Worm (Caenorhabditis elegans) whole organism, L4 larva: ENCODE measurements around the gene ttr-57.

ENCODE experiments used
- F37D6.2 ChIP-seq: sonication (generic microtip); optimal IDR thresholded peaks from 2 replicates; lab custom pipeline; 2016; ENCODE audit warnings: mild to moderate bottlenecking, missing genetic modification characterization, missing compliant biosample characterization
- Y48G9A.11 ChIP-seq: fragments of 200-800 bp; sonication (Bioruptor generic); IDR thresholded peaks from 2 replicates; pipeline ENCODE4 v1.3.6; 2022; ENCODE audit warnings: missing genetic modification reagents, missing genetic modification characterization, missing compliant biosample characterization
- cey-2 ChIP-seq: sonication (generic microtip); optimal IDR thresholded peaks from 3 replicates; lab custom pipeline; 2017; ENCODE audit warnings: missing genetic modification characterization, mild to moderate bottlenecking, missing compliant biosample characterization, antibody characterized with exemption, borderline replicate concordance; ENCODE audit not compliant: insufficient read depth
- egl-27 ChIP-seq: sonication (generic microtip); optimal IDR thresholded peaks from 3 replicates; lab custom pipeline; 2017; ENCODE audit warnings: missing biosample characterization, missing genetic modification reagents, missing genetic modification characterization
- lin-13 ChIP-seq: fragments of 150-350 bp; optimal IDR thresholded peaks from 2 replicates; lab custom pipeline; 2014; ENCODE audit warnings: missing biosample characterization, missing genetic modification reagents, missing genetic modification characterization
- nhr-11 ChIP-seq: fragments of 150-350 bp; optimal IDR thresholded peaks from 2 replicates; lab custom pipeline; 2014; ENCODE audit warnings: missing biosample characterization, missing genetic modification characterization
- nhr-25 ChIP-seq: sonication (generic microtip); optimal IDR thresholded peaks from 2 replicates; lab custom pipeline; 2017; ENCODE audit warnings: missing genetic modification characterization, mild to moderate bottlenecking, missing compliant biosample characterization, antibody characterized with exemption, moderate library complexity, borderline replicate concordance; ENCODE audit not compliant: insufficient read depth
- zag-1 ChIP-seq: fragments of 150-350 bp; optimal IDR thresholded peaks from 2 replicates; lab custom pipeline; 2014; ENCODE audit warnings: missing biosample characterization, missing genetic modification characterization
- ztf-11 ChIP-seq: fragments of 150-350 bp; optimal IDR thresholded peaks from 2 replicates; lab custom pipeline; 2014; ENCODE audit warnings: missing biosample characterization, missing genetic modification characterization

DNA sequence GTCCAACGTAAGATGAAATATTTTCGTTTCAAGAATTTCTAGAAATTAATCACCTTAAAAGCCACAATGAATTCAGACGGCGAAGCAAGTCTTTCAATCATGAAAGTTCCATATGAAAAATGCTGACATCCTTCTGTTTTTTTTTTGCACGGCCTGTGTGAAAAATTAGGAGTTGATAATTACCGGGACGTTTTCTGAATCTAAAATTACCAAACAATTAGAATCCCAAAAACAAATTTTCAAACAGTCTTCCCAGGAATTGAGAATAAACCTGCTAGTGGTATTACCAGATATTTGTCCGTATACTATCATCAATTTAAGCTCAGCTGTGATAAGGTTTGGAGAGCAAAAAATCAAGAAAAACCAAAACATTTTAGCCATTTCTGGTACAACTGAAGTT, 33.4 kb downstream of the ttr-57 start, which contains the start of gene Y44A6B.3:
- no peak for TF ChIP-seq F37D6.2 (tag; lab: Kevin White, UChicago)
- no peak for TF ChIP-seq lin-13
- TF ChIP-seq nhr-25: no peak
- no peak for TF ChIP-seq Y48G9A.11 (GFP tag; lab: Robert Waterston, UW)
- no peak for TF ChIP-seq egl-27 (tag; lab: Kevin White, UChicago)
- TF ChIP-seq zag-1 (tag; lab: Kevin White, UChicago): no peak
- no peak for TF ChIP-seq ztf-11 (tag; lab: Kevin White, UChicago)
- no peak for TF ChIP-seq cey-2 (tag; lab: Kevin White, UChicago)
- no peak for TF ChIP-seq nhr-11 (tag; lab: Kevin White, UChicago)
